Worm (Caenorhabditis elegans): ENCODE data around the gene F40G9.6.

ce11 chrIII:149132-149531 is 30.2 kb upstream of the F40G9.6 start:
- TF ChIP-seq sptf-1 (tag; optimal IDR thresholded peaks at IDR 0.05) (no peak), dsc-1 (tag; optimal IDR thresholded peaks at IDR 0.05) (no peak), ama-1 (optimal IDR thresholded peaks at IDR 0.05) (no peak), lin-13 (GFP tag; optimal IDR thresholded peaks at IDR 0.05) (no peak), unc-30 (tag; optimal IDR thresholded peaks at IDR 0.05) (no peak), ztf-11 (tag; optimal IDR thresholded peaks at IDR 0.05) (no peak), mdl-1 (tag; optimal IDR thresholded peaks at IDR 0.05) (no peak), ceh-82 (tag; optimal IDR thresholded peaks at IDR 0.05) (no peak), irx-1 (tag; optimal IDR thresholded peaks at IDR 0.05) (no peak), mep-1 (tag; optimal IDR thresholded peaks at IDR 0.05) (no peak), zag-1 (tag; optimal IDR thresholded peaks at IDR 0.05) (no peak), pqm-1 (tag; optimal IDR thresholded peaks at IDR 0.05) (no peak)
